Worm (Caenorhabditis elegans) whole organism, early embryonic: ENCODE results near the gene T16G1.13.

Source experiments
- F13C5.2 ChIP-seq: sonication (generic microtip); optimal IDR thresholded peaks from 2 replicates; lab custom pipeline; 2017; ENCODE audit warnings: mild to moderate bottlenecking, missing genetic modification characterization, inconsistent platforms, missing compliant biosample characterization
- ama-1 ChIP-seq: fragments of 150-350 bp; optimal IDR thresholded peaks from 2 replicates; lab custom pipeline; 2014
- ets-7 ChIP-seq: sonication (generic microtip); optimal IDR thresholded peaks from 2 replicates; lab custom pipeline; 2016; ENCODE audit warnings: missing genotype, missing genetic modification characterization, missing compliant biosample characterization
- hmg-4 ChIP-seq: fragments of 200-800 bp; sonication (Bioruptor generic); optimal IDR thresholded peaks from 2 replicates; lab custom pipeline; 2018; ENCODE audit warnings: mild to moderate bottlenecking, missing genetic modification characterization, missing compliant biosample characterization
- hnd-1 ChIP-seq: sonication (generic microtip); optimal IDR thresholded peaks from 2 replicates; lab custom pipeline; 2016; ENCODE audit warnings: missing genetic modification characterization, missing compliant biosample characterization
- tbx-37 ChIP-seq: fragments of 200-800 bp; sonication (Bioruptor generic); conservative IDR thresholded peaks from 2 replicates; pipeline ENCODE4 v1.3.6; 2022; ENCODE audit warnings: missing genetic modification reagents, missing genetic modification characterization, missing compliant biosample characterization

DNA sequence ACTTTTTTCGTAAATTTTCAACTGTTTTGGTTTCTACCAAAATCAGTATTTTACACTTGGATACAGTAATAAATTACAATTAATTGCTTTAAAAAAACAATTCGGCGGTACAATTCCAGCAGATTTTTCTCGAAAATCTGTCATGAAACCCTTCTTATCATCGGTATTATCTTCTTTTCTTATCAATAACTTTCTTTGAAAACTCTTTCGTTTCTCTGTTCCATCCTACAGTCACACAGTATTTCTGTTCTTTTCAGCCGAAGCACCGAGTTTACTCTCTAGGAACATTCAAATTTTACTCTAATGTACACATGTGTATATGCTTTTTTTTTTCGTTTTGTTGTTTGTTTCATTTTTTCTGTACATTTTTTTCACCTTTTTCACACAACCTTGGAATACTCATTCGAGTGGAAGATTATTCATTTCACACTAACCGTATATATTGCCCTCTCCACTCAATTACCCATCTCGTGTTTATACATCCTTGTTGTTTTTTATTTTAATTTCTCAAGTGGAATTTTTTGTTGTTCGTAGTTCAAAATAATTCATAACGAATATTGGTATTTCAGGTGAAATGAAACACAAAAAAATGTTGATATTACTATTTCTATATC is 40.1 kb upstream of the T16G1.13 start, which contains the start of gene nid-1:
- TF ChIP-seq hnd-1 = no peak
- TF ChIP-seq ama-1 = no peak
- TF ChIP-seq hmg-4 = no peak
- TF ChIP-seq F13C5.2 (tag; lab: Kevin White, UChicago) = no peak
- TF ChIP-seq tbx-37 (GFP tag; lab: Robert Waterston, UW) = no peak
- no peak for TF ChIP-seq ets-7 (tag; lab: Kevin White, UChicago)
